Worm (Caenorhabditis elegans) whole organism, L1 larva: ENCODE data around the gene R09H10.6.

Source experiments
- ceh-90 ChIP-seq: sonication (generic microtip); optimal IDR thresholded peaks from 2 replicates; lab custom pipeline; 2016; ENCODE audit warnings: missing genetic modification characterization, missing compliant biosample characterization
- nhr-76 ChIP-seq: sonication (generic microtip); optimal IDR thresholded peaks from 2 replicates; lab custom pipeline; 2017; ENCODE audit warnings: missing biosample characterization, missing genetic modification characterization
- pqm-1 ChIP-seq: sonication (generic microtip); optimal IDR thresholded peaks from 3 replicates; lab custom pipeline; 2017; ENCODE audit warnings: missing biosample characterization, missing genetic modification characterization
- unc-30 ChIP-seq: sonication (generic microtip); optimal IDR thresholded peaks from 2 replicates; lab custom pipeline; 2017; ENCODE audit warnings: missing biosample characterization, missing genetic modification characterization
- zag-1 ChIP-seq: fragments of 150-350 bp; optimal IDR thresholded peaks from 2 replicates; lab custom pipeline; 2014; ENCODE audit warnings: missing biosample characterization, missing genetic modification characterization

- TF ChIP-seq ceh-90 (tag; lab: Kevin White, UChicago): no peak
- no peak for TF ChIP-seq zag-1 (tag; lab: Kevin White, UChicago)
- no peak for TF ChIP-seq unc-30 (tag; lab: Kevin White, UChicago)
- TF ChIP-seq nhr-76 (tag; lab: Kevin White, UChicago): no peak
- TF ChIP-seq pqm-1 (tag; lab: Kevin White, UChicago): no peak
These were observed 8.7 kb downstream of the R09H10.6 start for ce11 chrIV:10617099-10617498.
